Worm (Caenorhabditis elegans) whole organism, L1 larva: ENCODE data around the gene C03E10.1.

Experiments used
- C04F5.9 ChIP-seq: sonication (generic microtip); optimal IDR thresholded peaks from 2 replicates; lab custom pipeline; 2016; ENCODE audit warnings: missing genetic modification characterization, missing compliant biosample characterization
- C34B4.2 ChIP-seq: sonication (generic microtip); optimal IDR thresholded peaks from 2 replicates; lab custom pipeline; 2017; ENCODE audit warnings: mild to moderate bottlenecking, missing genetic modification characterization, missing compliant biosample characterization
- F16B12.6 ChIP-seq: fragments of 150-350 bp; optimal IDR thresholded peaks from 2 replicates; lab custom pipeline; 2014; ENCODE audit warnings: missing biosample characterization, missing genetic modification characterization
- Y116A8C.19 ChIP-seq: sonication (generic microtip); optimal IDR thresholded peaks from 2 replicates; lab custom pipeline; 2016; ENCODE audit warnings: missing compliant biosample characterization, missing genetic modification characterization, borderline replicate concordance
- aha-1 ChIP-seq: fragments of 150-350 bp; optimal IDR thresholded peaks from 2 replicates; lab custom pipeline; 2014; ENCODE audit warnings: missing biosample characterization, missing genetic modification characterization
- ama-1 ChIP-seq: fragments of 150-350 bp; optimal IDR thresholded peaks from 2 replicates; lab custom pipeline; 2014
- ceh-8 ChIP-seq: fragments of 200-800 bp; sonication (Bioruptor generic); optimal IDR thresholded peaks from 2 replicates; lab custom pipeline; 2018; ENCODE audit warnings: mild to moderate bottlenecking, missing genetic modification characterization, moderate library complexity, missing compliant biosample characterization
- ceh-82 ChIP-seq, 3 experiments: fragments of 150-350 bp in 1 of 3; sonication (generic microtip) in 2 of 3; optimal IDR thresholded peaks; 2 replicates each; lab custom pipeline; 2014 to 2017; ENCODE audit warnings: missing biosample characterization in 3 of 3, missing genetic modification characterization in 3 of 3
- ceh-90 ChIP-seq: sonication (generic microtip); optimal IDR thresholded peaks from 2 replicates; lab custom pipeline; 2016; ENCODE audit warnings: missing genetic modification characterization, missing compliant biosample characterization
- dsc-1 ChIP-seq: sonication (generic microtip); optimal IDR thresholded peaks from 2 replicates; lab custom pipeline; 2016; ENCODE audit warnings: mild to moderate bottlenecking, missing genetic modification characterization, missing compliant biosample characterization
- efl-1 ChIP-seq, 4 experiments: fragments of 150-350 bp; optimal IDR thresholded peaks in 3 of 4; peaks in 1 of 4; 1 replicate in 1 of 4; 2 replicates in 3 of 4; lab custom pipeline; 2014; ENCODE audit warnings: missing biosample characterization in 2 of 4, missing genetic modification characterization in 2 of 4, missing genetic modification reagents in 2 of 4
- efl-3 ChIP-seq: fragments of 200-800 bp; sonication (Bioruptor generic); optimal IDR thresholded peaks from 2 replicates; lab custom pipeline; 2018; ENCODE audit warnings: mild to moderate bottlenecking, missing genetic modification characterization, missing compliant biosample characterization
- egl-27 ChIP-seq, 2 experiments: fragments of 150-350 bp in 1 of 2; sonication (generic microtip); optimal IDR thresholded peaks; 3 replicates each; lab custom pipeline; 2017 to 2018; ENCODE audit warnings: missing biosample characterization in 2 of 2, missing genetic modification characterization in 2 of 2, missing genetic modification reagents in 2 of 2
- elt-3 ChIP-seq, 6 experiments: fragments of 150-350 bp in 1 of 6; sonication (generic microtip); optimal IDR thresholded peaks; 2 replicates each; lab custom pipeline; 2017 to 2018; ENCODE audit warnings: missing biosample characterization in 6 of 6, missing genetic modification characterization in 6 of 6, inconsistent platforms in 1 of 6
- fkh-10 ChIP-seq: sonication (generic microtip); optimal IDR thresholded peaks from 2 replicates; lab custom pipeline; 2017; ENCODE audit warnings: missing biosample characterization, missing genetic modification reagents, missing genetic modification characterization
- fos-1 ChIP-seq: fragments of 150-350 bp; optimal IDR thresholded peaks from 2 replicates; lab custom pipeline; 2014; ENCODE audit warnings: missing biosample characterization, missing genetic modification characterization
- grh-1 ChIP-seq: fragments of 200-800 bp; sonication (Bioruptor generic); IDR thresholded peaks from 2 replicates; pipeline ENCODE4 v1.3.6; 2022; ENCODE audit warnings: missing genetic modification reagents, missing genetic modification characterization, missing compliant biosample characterization
- hlh-4 ChIP-seq: sonication (generic microtip); optimal IDR thresholded peaks from 2 replicates; lab custom pipeline; 2016; ENCODE audit warnings: mild to moderate bottlenecking, missing genetic modification characterization, missing compliant biosample characterization
- irx-1 ChIP-seq: sonication (generic microtip); optimal IDR thresholded peaks from 2 replicates; lab custom pipeline; 2016; ENCODE audit warnings: missing genetic modification characterization, missing compliant biosample characterization
- isw-1 ChIP-seq: fragments of 200-800 bp; sonication (Bioruptor generic); IDR thresholded peaks from 2 replicates; pipeline ENCODE4 v1.3.6; 2022; ENCODE audit warnings: missing genetic modification characterization, missing compliant biosample characterization
- jun-1 ChIP-seq: fragments of 150-350 bp; optimal IDR thresholded peaks from 2 replicates; lab custom pipeline; 2014; ENCODE audit warnings: missing biosample characterization, missing genetic modification reagents, missing genetic modification characterization
- lin-14 ChIP-seq: fragments of 200-800 bp; sonication (Bioruptor generic); optimal IDR thresholded peaks from 2 replicates; lab custom pipeline; 2018; ENCODE audit warnings: mild to moderate bottlenecking, missing genetic modification characterization, moderate library complexity, missing compliant biosample characterization
- lin-15B ChIP-seq: fragments of 150-350 bp; sonication (generic microtip); optimal IDR thresholded peaks from 3 replicates; lab custom pipeline; 2014; ENCODE audit warnings: missing biosample characterization, missing genetic modification characterization
- lin-35 ChIP-seq, 2 experiments: fragments of 150-350 bp; optimal IDR thresholded peaks; 2 replicates each; lab custom pipeline; 2014; ENCODE audit warnings: missing biosample characterization in 2 of 2, missing genetic modification characterization in 2 of 2, missing genetic modification reagents in 2 of 2
- lin-39 ChIP-seq: fragments of 150-350 bp; optimal IDR thresholded peaks from 2 replicates; lab custom pipeline; 2014; ENCODE audit warnings: missing biosample characterization, missing genetic modification reagents, missing genetic modification characterization
- lsy-2 ChIP-seq, 2 experiments: fragments of 150-350 bp; optimal IDR thresholded peaks; 2 replicates each; lab custom pipeline; 2014; ENCODE audit warnings: missing biosample characterization in 2 of 2, missing genetic modification characterization in 2 of 2
- mdl-1 ChIP-seq, 2 experiments: fragments of 150-350 bp; optimal IDR thresholded peaks; 2 replicates each; lab custom pipeline; 2014 to 2017; ENCODE audit warnings: missing biosample characterization in 2 of 2, missing genetic modification characterization in 2 of 2, inconsistent platforms in 1 of 2
- mef-2 ChIP-seq: fragments of 150-350 bp; optimal IDR thresholded peaks from 2 replicates; lab custom pipeline; 2014; ENCODE audit warnings: missing biosample characterization, missing genetic modification characterization
- nhr-12 ChIP-seq: sonication (generic microtip); optimal IDR thresholded peaks from 2 replicates; lab custom pipeline; 2017; ENCODE audit warnings: missing biosample characterization, missing genetic modification characterization
- nhr-20 ChIP-seq: sonication (generic microtip); optimal IDR thresholded peaks from 2 replicates; lab custom pipeline; 2016; ENCODE audit warnings: mild to moderate bottlenecking, missing genetic modification characterization, missing compliant biosample characterization
- nhr-71 ChIP-seq: sonication (generic microtip); optimal IDR thresholded peaks from 2 replicates; lab custom pipeline; 2016; ENCODE audit warnings: mild to moderate bottlenecking, missing genetic modification characterization, moderate library complexity, missing compliant biosample characterization
- nhr-85 ChIP-seq: sonication (generic microtip); peaks from one replicate; lab custom pipeline; 2016; ENCODE audit warnings: missing genetic modification characterization, inconsistent platforms, missing compliant biosample characterization
- pag-3 ChIP-seq: sonication (generic microtip); optimal IDR thresholded peaks from 2 replicates; lab custom pipeline; 2017; ENCODE audit warnings: missing genetic modification characterization, mild to moderate bottlenecking, missing compliant biosample characterization, antibody characterized with exemption, borderline replicate concordance; ENCODE audit not compliant: insufficient read depth
- pqm-1 ChIP-seq: sonication (generic microtip); optimal IDR thresholded peaks from 3 replicates; lab custom pipeline; 2017; ENCODE audit warnings: missing biosample characterization, missing genetic modification characterization
- rnt-1 ChIP-seq: sonication (generic microtip); optimal IDR thresholded peaks from 2 replicates; lab custom pipeline; 2016; ENCODE audit warnings: mild to moderate bottlenecking, missing genetic modification characterization, moderate library complexity, missing compliant biosample characterization
- snu-23 ChIP-seq: sonication (generic microtip); optimal IDR thresholded peaks from 2 replicates; lab custom pipeline; 2016; ENCODE audit warnings: missing genetic modification characterization, missing compliant biosample characterization
- sox-4 ChIP-seq: sonication (generic microtip); optimal IDR thresholded peaks from 2 replicates; lab custom pipeline; 2016; ENCODE audit warnings: missing genetic modification characterization, missing compliant biosample characterization
- sup-37 ChIP-seq: fragments of 200-800 bp; sonication (Bioruptor generic); optimal IDR thresholded peaks from 2 replicates; lab custom pipeline; 2018; ENCODE audit warnings: mild to moderate bottlenecking, missing genetic modification characterization, missing compliant biosample characterization
- swsn-7 ChIP-seq: sonication (generic microtip); optimal IDR thresholded peaks from 2 replicates; lab custom pipeline; 2016; ENCODE audit warnings: missing genetic modification characterization, missing compliant biosample characterization
- tlp-1 ChIP-seq: fragments of 150-350 bp; optimal IDR thresholded peaks from 2 replicates; lab custom pipeline; 2014; ENCODE audit warnings: missing biosample characterization, missing genetic modification characterization
- unc-130 ChIP-seq: fragments of 150-350 bp; optimal IDR thresholded peaks from 2 replicates; lab custom pipeline; 2017; ENCODE audit warnings: missing biosample characterization, missing genetic modification characterization, inconsistent platforms
- unc-30 ChIP-seq: sonication (generic microtip); optimal IDR thresholded peaks from 2 replicates; lab custom pipeline; 2017; ENCODE audit warnings: missing biosample characterization, missing genetic modification characterization
- unc-62 ChIP-seq: fragments of 150-350 bp; optimal IDR thresholded peaks from 2 replicates; lab custom pipeline; 2014; ENCODE audit warnings: missing biosample characterization, missing genetic modification reagents, missing genetic modification characterization
- unc-86 ChIP-seq: sonication (generic microtip); optimal IDR thresholded peaks from 2 replicates; lab custom pipeline; 2016; ENCODE audit warnings: missing genetic modification characterization, missing compliant biosample characterization
- unc-98 ChIP-seq: fragments of 200-800 bp; sonication (Bioruptor generic); IDR thresholded peaks from 2 replicates; pipeline ENCODE4 v1.3.6; 2022; ENCODE audit warnings: missing genetic modification characterization, missing compliant biosample characterization
- ztf-4 ChIP-seq: fragments of 150-350 bp; optimal IDR thresholded peaks from 2 replicates; lab custom pipeline; 2014; ENCODE audit warnings: missing biosample characterization, missing genetic modification characterization

Gene C03E10.1

ce11 chrV:11314025-11314880 lies 23.3 kb downstream of the C03E10.1 start (continued):
- TF ChIP-seq efl-3, result peak; percentile 64
- TF ChIP-seq mef-2, result no peak
- TF ChIP-seq snu-23 (GFP tag; lab: Kevin White, UChicago), result peak; percentile 70
- peak; percentile 83 for TF ChIP-seq nhr-20
- TF ChIP-seq ztf-4 (tag; lab: Kevin White, UChicago), result peak; percentile 8
- no peak for TF ChIP-seq aha-1 (tag; lab: Kevin White, UChicago)
- TF ChIP-seq lsy-2 (tag; optimal IDR thresholded peaks at IDR 0.05; lab: Kevin White, UChicago), result peak; percentile 62 to 81
- TF ChIP-seq pag-3, result no peak
- TF ChIP-seq C04F5.9 (tag; lab: Kevin White, UChicago), result no peak
- peak; percentile 65 for TF ChIP-seq grh-1
- no peak for TF ChIP-seq lin-15B (tag; lab: Kevin White, UChicago)
- no peak for TF ChIP-seq unc-98 (GFP tag; lab: Robert Waterston, UW)
- peak; percentile 3 for TF ChIP-seq F16B12.6 (tag; lab: Kevin White, UChicago)
- peak; percentile 80 for TF ChIP-seq nhr-71 (tag; lab: Kevin White, UChicago)
- peak; percentile 84 for TF ChIP-seq dsc-1 (tag; lab: Kevin White, UChicago)
- peak; percentile 16 for TF ChIP-seq sox-4 (tag; lab: Kevin White, UChicago)
- no peak for TF ChIP-seq unc-62 (GFP tag; lab: Kevin White, UChicago)
- TF ChIP-seq ceh-8 (GFP tag; lab: Kevin White, UChicago), result peak; percentile 45
- peak; percentile 42 to 82 for TF ChIP-seq lin-35 (GFP tag; optimal IDR thresholded peaks at IDR 0.05; lab: Kevin White, UChicago)
- TF ChIP-seq unc-30, result no peak
- peak in 2 of 6 experiments; percentile 77 to 82 for TF ChIP-seq elt-3 (tag; optimal IDR thresholded peaks at IDR 0.05; lab: Kevin White, UChicago)
- peak; percentile 50 to 63 for TF ChIP-seq efl-1 (optimal IDR thresholded peaks at IDR 0.05; lab: Kevin White, UChicago)
- peak; percentile 41 to 94 for TF ChIP-seq efl-1 (GFP tag; optimal IDR thresholded peaks at IDR 0.05 in 1 of 2; lab: Kevin White, UChicago)
- no peak for TF ChIP-seq Y116A8C.19 (tag; lab: Kevin White, UChicago)
- no peak for TF ChIP-seq isw-1 (GFP tag; lab: Robert Waterston, UW)
- TF ChIP-seq swsn-7, result peak; percentile 69
- TF ChIP-seq C34B4.2 (tag; lab: Kevin White, UChicago), result no peak
- TF ChIP-seq sup-37 (GFP tag; lab: Kevin White, UChicago), result peak; percentile 52
- peak; percentile 82 for TF ChIP-seq jun-1 (tag; lab: Kevin White, UChicago)
- no peak for TF ChIP-seq pqm-1 (tag; lab: Kevin White, UChicago)
- TF ChIP-seq irx-1 (tag; lab: Kevin White, UChicago), result peak; percentile 57
- peak; percentile 60 for TF ChIP-seq fos-1 (tag; lab: Kevin White, UChicago)
- TF ChIP-seq nhr-85 (tag; lab: Kevin White, UChicago), result peak; percentile 81
- TF ChIP-seq unc-86 (tag; lab: Kevin White, UChicago), result peak; percentile 31

- TF ChIP-seq egl-27 (tag; optimal IDR thresholded peaks at IDR 0.05; lab: Kevin White, UChicago), result no peak
Observed at ce11 chrV:11316801-11317200, 25.8 kb downstream of the C03E10.1 start, which contains the start of gene cutl-18. cutl-18 (minus strand) TSS chrV:11316901.

DNA sequence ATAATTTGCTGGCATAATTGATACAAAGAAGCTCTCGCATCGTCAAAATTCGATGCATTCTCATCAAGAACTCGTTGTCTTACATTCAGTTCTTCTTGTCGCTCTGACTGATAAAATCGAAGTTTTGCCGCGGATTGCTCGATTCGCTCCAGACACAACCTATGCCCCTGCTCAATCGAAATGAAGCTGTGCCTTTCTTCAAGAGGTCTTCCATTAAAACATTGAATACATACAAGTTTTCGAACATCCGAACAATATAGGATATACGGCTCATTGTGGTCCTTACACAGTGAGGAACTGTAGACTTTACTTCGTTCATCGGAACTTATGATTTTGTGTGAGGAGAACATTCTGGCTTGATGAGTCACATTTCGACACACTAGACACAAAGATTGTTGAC lies 29.9 kb downstream of the C03E10.1 start:
- TF ChIP-seq C04F5.9 (tag; lab: Kevin White, UChicago), result no peak
- peak; percentile 61 for TF ChIP-seq nhr-85 (tag; lab: Kevin White, UChicago)

- TF ChIP-seq lin-39 (tag; lab: Kevin White, UChicago) (no peak), aha-1 (tag; lab: Kevin White, UChicago) (no peak), fkh-10 (GFP tag; lab: Kevin White, UChicago) (no peak), ceh-90 (tag; lab: Kevin White, UChicago) (no peak), lin-35 (GFP tag; optimal IDR thresholded peaks at IDR 0.05; lab: Kevin White, UChicago) (no peak), unc-130 (tag; lab: Kevin White, UChicago) (no peak), lsy-2 (tag; optimal IDR thresholded peaks at IDR 0.05; lab: Kevin White, UChicago) (peak in 1 of 2 experiments; percentile 15), nhr-12 (tag; lab: Kevin White, UChicago) (no peak), ztf-4 (tag; lab: Kevin White, UChicago) (no peak), mdl-1 (tag; optimal IDR thresholded peaks at IDR 0.05; lab: Kevin White, UChicago) (no peak), lin-14 (GFP tag; lab: Kevin White, UChicago) (peak; percentile 32), C34B4.2 (tag; lab: Kevin White, UChicago) (no peak), ceh-82 (tag; optimal IDR thresholded peaks at IDR 0.05; lab: Kevin White, UChicago) (peak in 1 of 3 experiments; percentile 9), rnt-1 (tag; lab: Kevin White, UChicago) (peak; percentile 8), hlh-4 (tag; lab: Kevin White, UChicago) (no peak), tlp-1 (no peak), ama-1 (lab: Kevin White, UChicago) (no peak), mef-2 (no peak)
Observed at ce11 chrV:11321719-11322118, 30.7 kb downstream of the C03E10.1 start, which contains the start of gene F47G9.4. F47G9.4 (minus strand) TSS chrV:11321816.
